Worm (Caenorhabditis elegans) whole organism, L2 larva: Measurements from ENCODE around the gene R13D11.4.

Experiments used
- C34F6.9 ChIP-seq: fragments of 150-350 bp; optimal IDR thresholded peaks from 2 replicates; lab custom pipeline; 2014; ENCODE audit warnings: missing biosample characterization, missing genetic modification characterization
- Y55F3AM.14 ChIP-seq: fragments of 200-800 bp; sonication (Bioruptor generic); optimal IDR thresholded peaks from 2 replicates; lab custom pipeline; 2018; ENCODE audit warnings: mild to moderate bottlenecking, missing genetic modification characterization, missing compliant biosample characterization
- ZK546.5 ChIP-seq: sonication (generic microtip); optimal IDR thresholded peaks from 2 replicates; lab custom pipeline; 2017; ENCODE audit warnings: missing biosample characterization, missing genetic modification characterization
- alr-1 ChIP-seq: fragments of 150-350 bp; optimal IDR thresholded peaks from 2 replicates; lab custom pipeline; 2014; ENCODE audit warnings: missing biosample characterization, missing genetic modification characterization
- blmp-1 ChIP-seq: sonication (generic microtip); optimal IDR thresholded peaks from 2 replicates; lab custom pipeline; 2017; ENCODE audit warnings: missing genetic modification characterization, mild to moderate bottlenecking, missing compliant biosample characterization, antibody characterized with exemption, moderate library complexity; ENCODE audit not compliant: insufficient read depth
- ceh-16 ChIP-seq: fragments of 150-350 bp; optimal IDR thresholded peaks from 2 replicates; lab custom pipeline; 2014; ENCODE audit warnings: missing biosample characterization, missing genetic modification characterization
- egl-27 ChIP-seq: sonication (generic microtip); optimal IDR thresholded peaks from 3 replicates; lab custom pipeline; 2017; ENCODE audit warnings: missing biosample characterization, missing genetic modification reagents, missing genetic modification characterization
- elt-1 ChIP-seq: fragments of 150-350 bp; optimal IDR thresholded peaks from 2 replicates; lab custom pipeline; 2014; ENCODE audit warnings: missing biosample characterization, missing genetic modification characterization
- elt-3 ChIP-seq: sonication (generic microtip); optimal IDR thresholded peaks from 2 replicates; lab custom pipeline; 2017; ENCODE audit warnings: missing biosample characterization, missing genetic modification characterization
- fos-1 ChIP-seq: fragments of 150-350 bp; optimal IDR thresholded peaks from 2 replicates; lab custom pipeline; 2014; ENCODE audit warnings: missing biosample characterization, missing genetic modification characterization
- gmeb-1 ChIP-seq: fragments of 150-350 bp; optimal IDR thresholded peaks from 2 replicates; lab custom pipeline; 2014; ENCODE audit warnings: missing biosample characterization, missing genetic modification characterization
- lin-11 ChIP-seq: fragments of 150-350 bp; sonication (generic microtip); optimal IDR thresholded peaks from 2 replicates; lab custom pipeline; 2014; ENCODE audit warnings: missing biosample characterization, missing genetic modification characterization, inconsistent platforms, mixed read lengths
- lin-39 ChIP-seq: fragments of 150-350 bp; optimal IDR thresholded peaks from 2 replicates; lab custom pipeline; 2014; ENCODE audit warnings: missing biosample characterization, missing genetic modification reagents, missing genetic modification characterization
- mbf-1 ChIP-seq: sonication (generic microtip); optimal IDR thresholded peaks from 2 replicates; lab custom pipeline; 2017; ENCODE audit warnings: missing biosample characterization, missing genetic modification characterization
- mdl-1 ChIP-seq, 2 experiments: fragments of 150-350 bp in 1 of 2; sonication (generic microtip) in 1 of 2; optimal IDR thresholded peaks; 2 replicates each; lab custom pipeline; 2017; ENCODE audit warnings: missing biosample characterization in 2 of 2, missing genetic modification characterization in 2 of 2
- nhr-11 ChIP-seq: fragments of 150-350 bp; optimal IDR thresholded peaks from 2 replicates; lab custom pipeline; 2014; ENCODE audit warnings: missing biosample characterization, missing genetic modification characterization
- nhr-129 ChIP-seq: fragments of 150-350 bp; optimal IDR thresholded peaks from 2 replicates; lab custom pipeline; 2014; ENCODE audit warnings: missing biosample characterization, missing genetic modification characterization
- nhr-21 ChIP-seq: fragments of 150-350 bp; optimal IDR thresholded peaks from 2 replicates; lab custom pipeline; 2014; ENCODE audit warnings: missing biosample characterization, missing genetic modification characterization
- nhr-23 ChIP-seq: fragments of 150-350 bp; optimal IDR thresholded peaks from 2 replicates; lab custom pipeline; 2014; ENCODE audit warnings: missing biosample characterization, missing genetic modification reagents, missing genetic modification characterization
- nhr-237 ChIP-seq: fragments of 150-350 bp; optimal IDR thresholded peaks from 2 replicates; lab custom pipeline; 2014; ENCODE audit warnings: missing biosample characterization, missing genetic modification characterization
- nhr-6 ChIP-seq: fragments of 150-350 bp; optimal IDR thresholded peaks from 2 replicates; lab custom pipeline; 2014; ENCODE audit warnings: missing biosample characterization, missing genetic modification characterization
- peb-1 ChIP-seq: fragments of 150-350 bp; optimal IDR thresholded peaks from 2 replicates; lab custom pipeline; 2014; ENCODE audit warnings: missing biosample characterization, missing genetic modification characterization
- sem-4 ChIP-seq: fragments of 150-350 bp; optimal IDR thresholded peaks from 2 replicates; lab custom pipeline; 2014; ENCODE audit warnings: missing biosample characterization, missing genetic modification reagents, missing genetic modification characterization
- skn-1 ChIP-seq: sonication (generic microtip); optimal IDR thresholded peaks from 2 replicates; lab custom pipeline; 2017; ENCODE audit warnings: missing biosample characterization, missing genetic modification characterization
- sma-3 ChIP-seq: sonication (generic microtip); optimal IDR thresholded peaks from 2 replicates; lab custom pipeline; 2016; ENCODE audit warnings: missing genetic modification reagents, missing genetic modification characterization, missing compliant biosample characterization
- sma-9 ChIP-seq, 2 experiments: fragments of 150-350 bp in 1 of 2; sonication (generic microtip) in 1 of 2; optimal IDR thresholded peaks; 2 replicates each; lab custom pipeline; 2014 to 2016; ENCODE audit warnings: missing genetic modification characterization in 2 of 2, mild to moderate bottlenecking in 1 of 2, missing biosample characterization in 1 of 2, missing compliant biosample characterization in 1 of 2, missing genetic modification reagents in 1 of 2, moderate library complexity in 1 of 2
- snpc-4 ChIP-seq: fragments of 150-350 bp; optimal IDR thresholded peaks from 2 replicates; lab custom pipeline; 2014; ENCODE audit warnings: missing biosample characterization, missing genetic modification characterization
- unc-39 ChIP-seq: fragments of 150-350 bp; optimal IDR thresholded peaks from 2 replicates; lab custom pipeline; 2014; ENCODE audit warnings: missing biosample characterization, missing genetic modification characterization
- unc-55 ChIP-seq: fragments of 150-350 bp; sonication (generic microtip); optimal IDR thresholded peaks from 3 replicates; lab custom pipeline; 2014; ENCODE audit warnings: missing biosample characterization, missing genetic modification reagents, missing genetic modification characterization
- unc-62 ChIP-seq: fragments of 150-350 bp; optimal IDR thresholded peaks from 2 replicates; lab custom pipeline; 2014; ENCODE audit warnings: missing biosample characterization, missing genetic modification reagents, missing genetic modification characterization
- zag-1 ChIP-seq: fragments of 150-350 bp; optimal IDR thresholded peaks from 2 replicates; lab custom pipeline; 2014; ENCODE audit warnings: missing biosample characterization, missing genetic modification characterization
- ztf-1 ChIP-seq: fragments of 200-800 bp; sonication (Bioruptor generic); conservative IDR thresholded peaks from 2 replicates; pipeline ENCODE4 v1.3.6; 2022; ENCODE audit warnings: missing genetic modification characterization, missing compliant biosample characterization
- ztf-4 ChIP-seq: fragments of 150-350 bp; optimal IDR thresholded peaks from 2 replicates; lab custom pipeline; 2014; ENCODE audit warnings: missing biosample characterization, missing genetic modification characterization

Gene R13D11.4

DNA sequence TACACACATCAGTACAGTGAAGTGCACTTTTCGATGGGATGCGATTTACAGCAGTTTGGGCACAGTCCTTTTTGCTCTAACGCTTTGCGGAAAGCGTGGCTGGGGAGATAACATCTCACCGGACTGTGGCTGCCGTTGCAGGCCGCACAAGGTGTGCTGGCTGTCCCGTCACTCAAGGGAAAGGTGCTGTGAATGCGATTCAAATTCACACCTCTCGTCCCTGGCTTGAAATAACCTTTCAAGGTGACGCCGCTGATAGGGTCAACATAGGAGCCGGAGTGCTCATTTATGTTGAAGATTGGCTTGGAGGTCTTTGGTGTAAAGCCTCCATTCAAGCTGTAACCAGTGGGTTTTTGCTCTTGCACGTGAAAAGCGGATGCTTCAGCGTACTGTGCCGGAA lies 16.5 kb upstream of the R13D11.4 start:
- TF ChIP-seq peb-1 (tag; lab: Kevin White, UChicago) (no peak), elt-3 (no peak)

DNA sequence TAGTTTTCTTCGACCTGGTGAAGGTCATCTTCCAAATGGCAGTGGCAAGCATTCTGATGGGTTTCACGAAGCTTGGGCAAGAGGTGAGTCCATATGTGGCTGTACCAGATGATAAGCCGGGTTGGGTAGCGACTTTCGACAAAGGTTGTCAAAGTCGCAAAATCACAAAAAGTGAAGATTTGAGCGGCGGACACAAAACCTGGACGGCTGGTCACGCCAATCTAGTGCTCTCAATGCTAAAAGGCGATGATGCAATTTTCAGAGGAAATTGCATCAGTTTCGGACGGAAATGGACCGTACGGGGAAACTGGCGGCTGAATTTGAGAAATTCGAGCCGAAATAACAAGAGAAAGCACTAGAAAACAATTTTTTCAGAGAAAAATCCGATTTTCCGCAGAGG lies 13.4 kb upstream of the R13D11.4 start:
- no peak for TF ChIP-seq gmeb-1
- TF ChIP-seq unc-39 (tag; lab: Kevin White, UChicago) = no peak
- TF ChIP-seq nhr-23 (tag; lab: Kevin White, UChicago) = no peak
- TF ChIP-seq ztf-1 (GFP tag; lab: Robert Waterston, UW) = no peak
- no peak for TF ChIP-seq unc-62 (GFP tag; lab: Kevin White, UChicago)
- TF ChIP-seq nhr-11 (tag; lab: Kevin White, UChicago) = no peak
- TF ChIP-seq unc-55 (GFP tag; lab: Kevin White, UChicago) = no peak
- no peak for TF ChIP-seq nhr-21 (tag; lab: Kevin White, UChicago)
- no peak for TF ChIP-seq lin-11 (tag; lab: Kevin White, UChicago)

DNA sequence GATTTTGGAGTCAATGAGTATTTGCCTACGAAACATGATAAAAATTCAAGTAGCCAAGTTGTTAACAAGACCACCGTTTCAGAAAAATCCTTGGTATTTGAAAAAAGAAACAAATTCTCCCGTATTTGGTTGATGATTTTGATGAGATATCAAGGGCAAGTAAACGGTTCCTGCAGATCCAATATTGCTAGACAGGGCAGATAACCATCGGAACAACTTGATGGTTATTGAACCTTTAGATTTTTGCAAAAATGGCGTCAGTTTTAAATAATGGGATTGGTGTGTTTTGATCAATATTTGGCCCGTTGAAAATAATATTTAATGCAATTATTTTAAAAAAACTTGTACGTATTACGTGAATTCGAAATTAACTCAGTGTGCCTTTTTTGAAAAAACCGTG lies 10.3 kb upstream of the R13D11.4 start:
- TF ChIP-seq sma-9 (GFP tag; optimal IDR thresholded peaks at IDR 0.05; lab: Kevin White, UChicago) (peak; percentile 70), sma-9 (tag; optimal IDR thresholded peaks at IDR 0.05; lab: Kevin White, UChicago) (no peak), nhr-6 (tag; lab: Kevin White, UChicago) (no peak), gmeb-1 (no peak), elt-1 (peak; percentile 3), unc-55 (GFP tag; lab: Kevin White, UChicago) (no peak)
- TF ChIP-seq, all 48 proteins: peak for 2

DNA sequence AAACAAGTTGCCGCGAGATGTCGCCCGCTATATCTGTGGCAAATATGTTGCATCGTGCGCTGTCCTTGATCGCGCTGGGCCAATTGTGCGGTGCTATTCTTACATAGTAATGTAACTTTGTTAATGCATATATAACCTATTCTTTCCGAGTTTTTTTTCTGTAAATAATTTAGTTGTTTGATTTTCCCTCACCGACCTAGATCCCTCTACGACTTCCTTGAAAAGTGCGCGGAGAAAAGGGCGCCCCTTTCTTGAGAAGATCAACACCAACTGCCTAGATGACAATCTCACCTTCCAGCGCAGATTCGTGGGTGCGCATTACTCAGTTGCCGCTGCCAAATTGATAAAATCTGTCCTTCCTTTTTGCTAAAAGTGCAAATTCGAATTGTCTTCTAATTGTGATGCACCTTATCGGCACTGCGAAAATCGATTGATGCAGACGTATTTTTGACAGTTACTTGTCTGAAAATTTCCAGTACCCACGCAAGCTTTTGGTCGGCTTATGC lies 9.0 kb upstream of the R13D11.4 start:
- TF ChIP-seq ceh-16 = peak; percentile 33
- TF ChIP-seq lin-39 (tag; lab: Kevin White, UChicago) = no peak
- peak; percentile 89 for TF ChIP-seq elt-1
- TF ChIP-seq skn-1 (tag; lab: Kevin White, UChicago) = no peak
- peak; percentile 77 for TF ChIP-seq sma-9 (GFP tag; optimal IDR thresholded peaks at IDR 0.05; lab: Kevin White, UChicago)
- no peak for TF ChIP-seq sma-9 (tag; optimal IDR thresholded peaks at IDR 0.05; lab: Kevin White, UChicago)

DNA sequence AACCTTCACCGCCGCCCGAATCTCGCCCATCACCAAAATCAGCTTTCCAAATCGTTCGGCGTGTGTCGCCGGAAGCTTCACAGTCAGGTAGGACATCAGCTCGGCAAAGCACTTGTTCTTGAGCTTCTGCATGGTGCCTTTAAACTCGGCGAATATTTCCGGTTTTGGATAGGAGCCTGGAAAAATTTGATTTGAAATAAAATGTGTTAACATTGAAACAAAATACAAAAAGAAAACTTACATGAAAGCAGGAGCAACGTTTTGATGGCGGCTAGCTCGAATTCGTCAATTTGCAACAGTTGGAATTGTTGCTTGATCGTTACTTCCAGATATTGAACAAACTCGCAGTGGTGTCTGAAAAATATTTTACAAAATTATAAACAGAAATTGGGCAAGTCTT lies 7.9 kb upstream of the R13D11.4 start:
- TF ChIP-seq mdl-1 (tag; optimal IDR thresholded peaks at IDR 0.05; lab: Kevin White, UChicago) = no peak
- no peak for TF ChIP-seq sma-9 (GFP tag; optimal IDR thresholded peaks at IDR 0.05; lab: Kevin White, UChicago)
- no peak for TF ChIP-seq sma-9 (tag; optimal IDR thresholded peaks at IDR 0.05; lab: Kevin White, UChicago)
- TF ChIP-seq Y55F3AM.14 (GFP tag; lab: Kevin White, UChicago) = no peak
- TF ChIP-seq alr-1 (tag; lab: Kevin White, UChicago) = no peak
- TF ChIP-seq zag-1 = no peak
- TF ChIP-seq ceh-16 = no peak
- no peak for TF ChIP-seq lin-39 (tag; lab: Kevin White, UChicago)
- no peak for TF ChIP-seq snpc-4 (tag; lab: Kevin White, UChicago)
- TF ChIP-seq ztf-4 (tag; lab: Kevin White, UChicago) = no peak
- TF ChIP-seq nhr-237 (tag; lab: Kevin White, UChicago) = no peak
- TF ChIP-seq elt-3 = no peak
- TF ChIP-seq egl-27 (tag; lab: Kevin White, UChicago) = no peak

DNA sequence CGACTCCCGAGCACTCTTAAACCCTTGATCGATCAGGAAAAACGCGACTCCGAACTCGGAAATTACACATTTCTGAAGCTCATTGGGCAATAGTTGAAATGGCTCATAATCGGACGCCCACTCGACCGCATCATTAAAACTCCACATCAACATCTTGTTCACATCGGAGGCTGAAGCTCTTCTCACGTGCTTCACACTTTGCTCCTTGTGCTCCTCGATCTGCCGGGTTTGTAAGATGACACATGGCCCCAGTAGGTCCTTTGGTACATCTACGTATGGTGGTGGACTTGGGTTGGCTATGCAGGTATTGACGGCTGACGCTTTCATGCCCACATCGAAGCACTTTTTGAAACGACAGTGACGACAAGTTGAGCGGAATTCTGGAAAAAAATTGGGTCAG lies 7.1 kb upstream of the R13D11.4 start:
- no peak for TF ChIP-seq skn-1 (tag; lab: Kevin White, UChicago)
- TF ChIP-seq sem-4 = no peak
- TF ChIP-seq elt-1 = no peak
- TF ChIP-seq fos-1 = no peak
- no peak for TF ChIP-seq nhr-23 (tag; lab: Kevin White, UChicago)
- no peak for TF ChIP-seq blmp-1 (tag; lab: Kevin White, UChicago)
- no peak for TF ChIP-seq C34F6.9 (tag; lab: Kevin White, UChicago)
- no peak for TF ChIP-seq elt-3
- TF ChIP-seq mbf-1 = no peak

DNA sequence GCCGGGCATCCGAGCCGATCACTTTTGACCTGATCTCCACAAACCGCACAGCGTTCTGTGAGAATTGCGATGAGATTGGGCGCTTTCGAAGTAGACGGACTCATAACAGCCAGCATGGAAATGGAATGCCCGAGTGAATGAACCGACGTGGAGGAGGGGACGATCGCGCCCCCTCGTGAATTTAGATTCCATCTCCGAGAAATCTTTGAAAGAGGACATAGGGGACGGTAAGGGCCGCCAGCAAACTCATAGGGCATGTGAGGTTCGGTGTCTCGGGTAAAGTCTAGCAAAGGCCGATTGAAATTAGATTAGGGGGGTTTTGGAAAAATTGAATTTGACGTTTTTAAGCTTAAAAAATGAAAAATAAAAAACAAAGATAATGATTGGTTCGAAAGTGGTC lies 6.1 kb upstream of the R13D11.4 start, which contains the start of gene nhr-270:
TSS of gene nhr-270 (minus strand) at position 257 of the 400 bp plus-strand sequence.
- no peak for TF ChIP-seq elt-1
- TF ChIP-seq ZK546.5 = no peak
- TF ChIP-seq unc-55 (GFP tag; lab: Kevin White, UChicago) = no peak
- TF ChIP-seq unc-62 (GFP tag; lab: Kevin White, UChicago) = no peak
- no peak for TF ChIP-seq nhr-129 (tag; lab: Kevin White, UChicago)
- no peak for TF ChIP-seq sma-3 (GFP tag; lab: Kevin White, UChicago)
- TF ChIP-seq, all 48 proteins: peak for 0
